Fruit fly (Drosophila melanogaster) whole organism, embryonic: ENCODE data around the gene CG3008.

Experiments used
- CG10209 ChIP-seq: fragments of 200-800 bp; sonication (Bioruptor generic); optimal IDR thresholded peaks from 3 replicates; lab custom pipeline; 2017; ENCODE audit warnings: missing biosample characterization, mild to moderate bottlenecking, missing genetic modification characterization, missing genetic modification reagents
- CG10321 ChIP-seq: fragments of 200-800 bp; sonication (Bioruptor generic); IDR thresholded peaks from 2 replicates; pipeline ENCODE4 v1.3.6; 2022; ENCODE audit warnings: missing biosample characterization, missing genetic modification characterization
- CG13624 ChIP-seq: fragments of 200-800 bp; sonication (Bioruptor generic); optimal IDR thresholded peaks from 2 replicates; lab custom pipeline; 2016; ENCODE audit warnings: missing biosample characterization, missing genetic modification characterization
- CG15073 ChIP-seq: fragments of 200-800 bp; sonication (Bioruptor generic); optimal IDR thresholded peaks from 2 replicates; lab custom pipeline; 2016; ENCODE audit warnings: missing biosample characterization, missing genetic modification characterization
- CG15479 ChIP-seq: fragments of 200-800 bp; sonication (Bioruptor generic); optimal IDR thresholded peaks from 3 replicates; lab custom pipeline; 2019; ENCODE audit warnings: missing biosample characterization, mild to moderate bottlenecking, missing genetic modification characterization, moderate library complexity
- CG16815 ChIP-seq: fragments of 200-800 bp; sonication (Bioruptor generic); optimal IDR thresholded peaks from 3 replicates; lab custom pipeline; 2017; ENCODE audit warnings: missing biosample characterization, mild to moderate bottlenecking, missing genetic modification characterization
- CG17829 ChIP-seq: fragments of 200-800 bp; optimal IDR thresholded peaks from 2 replicates; lab custom pipeline; 2019; ENCODE audit warnings: missing biosample characterization, mild to moderate bottlenecking, missing genetic modification characterization, moderate library complexity
- CG1792 ChIP-seq: fragments of 200-800 bp; sonication (Bioruptor generic); optimal IDR thresholded peaks from 2 replicates; lab custom pipeline; 2016; ENCODE audit warnings: missing biosample characterization, missing genetic modification characterization
- CG2678 ChIP-seq: fragments of 200-800 bp; sonication (Bioruptor generic); optimal IDR thresholded peaks from 3 replicates; lab custom pipeline; 2019; ENCODE audit warnings: missing biosample characterization, mild to moderate bottlenecking, missing genetic modification characterization, moderate library complexity
- CG3065 ChIP-seq: fragments of 200-800 bp; sonication (Bioruptor generic); optimal IDR thresholded peaks from 2 replicates; lab custom pipeline; 2016; ENCODE audit warnings: missing biosample characterization, missing genetic modification characterization
- CG31441 ChIP-seq: fragments of 200-800 bp; sonication (Bioruptor generic); IDR thresholded peaks from 2 replicates; pipeline ENCODE4 v1.3.6; 2022; ENCODE audit warnings: missing biosample characterization, missing genetic modification characterization
- CG32767 ChIP-seq: fragments of 200-800 bp; sonication (Bioruptor generic); IDR thresholded peaks from 2 replicates; pipeline ENCODE4 v1.3.6; 2022; ENCODE audit warnings: missing biosample characterization, missing genetic modification characterization
- CG42726 ChIP-seq: fragments of 200-800 bp; sonication (Bioruptor generic); IDR thresholded peaks from 2 replicates; pipeline ENCODE4 v1.3.6; 2022; ENCODE audit warnings: missing biosample characterization, missing genetic modification characterization; ENCODE audit not compliant: partially characterized antibody
- CG6654 ChIP-seq: fragments of 200-800 bp; sonication (Bioruptor generic); optimal IDR thresholded peaks from 2 replicates; lab custom pipeline; 2017; ENCODE audit warnings: missing biosample characterization, mild to moderate bottlenecking, missing genetic modification characterization
- Dad ChIP-seq: fragments of 200-800 bp; sonication (Bioruptor generic); optimal IDR thresholded peaks from 3 replicates; lab custom pipeline; 2016; ENCODE audit warnings: missing biosample characterization, missing genetic modification characterization
- Drgx ChIP-seq: fragments of 200-800 bp; sonication (Bioruptor generic); IDR thresholded peaks from 2 replicates; pipeline ENCODE4 v1.3.6; 2022; ENCODE audit warnings: missing biosample characterization, missing genetic modification characterization
- Gug ChIP-seq: fragments of 200-800 bp; sonication (Bioruptor generic); IDR thresholded peaks from 4 replicates; pipeline ENCODE4 v1.3.6; 2022; ENCODE audit warnings: missing biosample characterization, missing genetic modification characterization
- Hr3 ChIP-seq: fragments of 200-800 bp; sonication (Bioruptor generic); optimal IDR thresholded peaks from 3 replicates; lab custom pipeline; 2016; ENCODE audit warnings: missing biosample characterization, missing genetic modification characterization
- Hsf ChIP-seq: fragments of 200-800 bp; sonication (Bioruptor generic); optimal IDR thresholded peaks from 3 replicates; lab custom pipeline; 2016; ENCODE audit warnings: missing biosample characterization, missing genetic modification characterization
- Med ChIP-seq: fragments of 200-800 bp; sonication (Bioruptor generic); peaks from one replicate; lab custom pipeline; 2016; ENCODE audit warnings: missing biosample characterization, missing genetic modification characterization, mild to moderate bottlenecking, inconsistent platforms, moderate library complexity
- NC2β ChIP-seq: fragments of 200-800 bp; sonication (Bioruptor generic); optimal IDR thresholded peaks from 2 replicates; lab custom pipeline; 2016; ENCODE audit warnings: missing biosample characterization, missing genetic modification characterization
- NFAT ChIP-seq: fragments of 200-800 bp; sonication (Bioruptor generic); IDR thresholded peaks from 2 replicates; pipeline ENCODE4 v1.3.6; 2022; ENCODE audit warnings: missing biosample characterization, missing genetic modification characterization
- Oli ChIP-seq: fragments of 200-800 bp; sonication (Bioruptor generic); optimal IDR thresholded peaks from 2 replicates; lab custom pipeline; 2018; ENCODE audit warnings: missing biosample characterization, mild to moderate bottlenecking, missing genetic modification characterization, moderate library complexity
- Pdp1 ChIP-seq, 2 experiments: fragments of 200-800 bp; sonication (Bioruptor generic); optimal IDR thresholded peaks; 3 replicates each; lab custom pipeline; 2016; ENCODE audit warnings: missing biosample characterization in 2 of 2, missing genetic modification characterization in 2 of 2, mild to moderate bottlenecking in 1 of 2, moderate library complexity in 1 of 2
- Stat92E ChIP-seq, 3 experiments: fragments of >200 bp in 2 of 3; fragments of 200-800 bp in 1 of 3; sonication (Bioruptor generic) in 1 of 3; optimal IDR thresholded peaks; 2 replicates each; lab custom pipeline; 2017 to 2019; ENCODE audit warnings: missing biosample characterization in 3 of 3, missing genetic modification characterization in 3 of 3, mild to moderate bottlenecking in 1 of 3, moderate library complexity in 1 of 3
- Usf ChIP-seq: fragments of 200-800 bp; sonication (Bioruptor generic); optimal IDR thresholded peaks from 2 replicates; lab custom pipeline; 2017; ENCODE audit warnings: missing genotype, missing biosample characterization, missing genetic modification characterization
- Xbp1 ChIP-seq: fragments of 200-800 bp; sonication (Bioruptor generic); optimal IDR thresholded peaks from 3 replicates; lab custom pipeline; 2016; ENCODE audit warnings: missing biosample characterization, mild to moderate bottlenecking, missing genetic modification characterization
- ase ChIP-seq: fragments of 200-800 bp; sonication (Bioruptor generic); IDR thresholded peaks from 3 replicates; pipeline ENCODE4 v1.3.6; 2022; ENCODE audit warnings: missing biosample characterization, missing genetic modification characterization
- br ChIP-seq: fragments of >200 bp; optimal IDR thresholded peaks from 2 replicates; lab custom pipeline; 2017
- dati ChIP-seq: fragments of 200-800 bp; sonication (Bioruptor generic); IDR thresholded peaks from 2 replicates; pipeline ENCODE4 v1.3.6; 2022; ENCODE audit warnings: missing biosample characterization, missing genetic modification characterization
- dmrt99B ChIP-seq: fragments of 200-800 bp; sonication (Bioruptor generic); optimal IDR thresholded peaks from 2 replicates; lab custom pipeline; 2018; ENCODE audit warnings: missing biosample characterization, mild to moderate bottlenecking, missing genetic modification characterization, moderate library complexity
- ems ChIP-seq: fragments of 200-800 bp; sonication (Bioruptor generic); optimal IDR thresholded peaks from 3 replicates; lab custom pipeline; 2016; ENCODE audit warnings: missing biosample characterization, missing genetic modification characterization
- grau ChIP-seq: fragments of 200-800 bp; optimal IDR thresholded peaks from 3 replicates; lab custom pipeline; 2019; ENCODE audit warnings: missing biosample characterization, mild to moderate bottlenecking, missing genetic modification characterization, moderate library complexity
- gsb-n ChIP-seq: fragments of 200-800 bp; sonication (Bioruptor generic); optimal IDR thresholded peaks from 3 replicates; lab custom pipeline; 2018; ENCODE audit warnings: missing biosample characterization, mild to moderate bottlenecking, missing genetic modification characterization
- h ChIP-seq: fragments of >200 bp; optimal IDR thresholded peaks from 2 replicates; lab custom pipeline; 2017
- jing ChIP-seq: fragments of 200-800 bp; sonication (Bioruptor generic); optimal IDR thresholded peaks from 2 replicates; lab custom pipeline; 2018; ENCODE audit warnings: missing biosample characterization, mild to moderate bottlenecking, missing genetic modification characterization
- kay ChIP-seq: fragments of 200-800 bp; sonication (Bioruptor generic); optimal IDR thresholded peaks from 2 replicates; lab custom pipeline; 2016; ENCODE audit warnings: missing biosample characterization, missing genetic modification characterization
- lab ChIP-seq: fragments of 200-800 bp; sonication (Bioruptor generic); optimal IDR thresholded peaks from 3 replicates; lab custom pipeline; 2017; ENCODE audit warnings: missing biosample characterization, missing genetic modification characterization, mild to moderate bottlenecking, moderate library complexity, missing genetic modification reagents
- lov ChIP-seq, 2 experiments: fragments of 200-800 bp in 1 of 2; fragments of >200 bp in 1 of 2; sonication (Bioruptor generic) in 1 of 2; IDR thresholded peaks in 1 of 2; optimal IDR thresholded peaks in 1 of 2; 2 replicates in 1 of 2; 3 replicates in 1 of 2; pipeline versions ENCODE4 v1.3.6 to Lab custom; 2017 to 2022; ENCODE audit warnings: missing biosample characterization in 1 of 2, missing genetic modification characterization in 1 of 2
- pum ChIP-seq: fragments of 200-800 bp; sonication (Bioruptor generic); optimal IDR thresholded peaks from 2 replicates; lab custom pipeline; 2016; ENCODE audit warnings: missing biosample characterization, missing genetic modification characterization
- row ChIP-seq: fragments of 200-800 bp; sonication (Bioruptor generic); IDR thresholded peaks from 3 replicates; pipeline ENCODE4 v1.3.6; 2022; ENCODE audit warnings: missing biosample characterization, missing genetic modification characterization
- sd ChIP-seq: fragments of 200-800 bp; sonication (Bioruptor generic); optimal IDR thresholded peaks from 3 replicates; lab custom pipeline; 2018; ENCODE audit warnings: missing biosample characterization, mild to moderate bottlenecking, missing genetic modification characterization, moderate library complexity
- sim ChIP-seq: fragments of 200-800 bp; sonication (Bioruptor generic); IDR thresholded peaks from 2 replicates; pipeline ENCODE4 v1.3.6; 2022; ENCODE audit warnings: missing biosample characterization, missing genetic modification characterization
- sisA ChIP-seq: fragments of 200-800 bp; sonication (Bioruptor generic); IDR thresholded peaks from 2 replicates; pipeline ENCODE4 v1.3.6; 2022; ENCODE audit warnings: missing biosample characterization, missing genetic modification characterization
- slbo ChIP-seq: fragments of 200-800 bp; sonication (Bioruptor generic); IDR thresholded peaks from 2 replicates; pipeline ENCODE4 v1.3.6; 2022; ENCODE audit warnings: missing biosample characterization, missing genetic modification characterization
- tgo ChIP-seq: fragments of 200-800 bp; sonication (Bioruptor generic); IDR thresholded peaks from 3 replicates; pipeline ENCODE4 v1.3.6; 2022; ENCODE audit warnings: missing biosample characterization, missing genetic modification characterization
- twi ChIP-seq: fragments of 200-800 bp; optimal IDR thresholded peaks from 2 replicates; lab custom pipeline; 2019; ENCODE audit warnings: missing biosample characterization, mild to moderate bottlenecking, missing genetic modification characterization, moderate library complexity
- wdn ChIP-seq: fragments of 200-800 bp; sonication (Bioruptor generic); IDR thresholded peaks from 2 replicates; pipeline ENCODE4 v1.3.6; 2022; ENCODE audit warnings: missing biosample characterization, missing genetic modification characterization
- zfh2 ChIP-seq: fragments of 200-800 bp; sonication (Bioruptor generic); optimal IDR thresholded peaks from 2 replicates; lab custom pipeline; 2016; ENCODE audit warnings: missing biosample characterization, missing genetic modification characterization

CG3008 gene

dm6 chr2L:4836193-4836592, 46.9 kb upstream of the CG3008 start:
- TF ChIP-seq CG1792 (GFP tag; lab: Kevin White, UChicago): no peak
- TF ChIP-seq CG15479 (GFP tag; lab: Kevin White, UChicago): no peak
- TF ChIP-seq Drgx (GFP tag; lab: Robert Waterston, UW): peak; percentile 29; the same call in 1 of the 2 replicates
- TF ChIP-seq Hr3 (GFP tag; lab: Kevin White, UChicago): no peak
- peak; percentile 6; the same call in 1 of the 4 replicates for TF ChIP-seq Gug (GFP tag; lab: Robert Waterston, UW)
- TF ChIP-seq Med (GFP tag; lab: Kevin White, UChicago): peak; percentile 58
- TF ChIP-seq slbo (GFP tag; lab: Robert Waterston, UW): peak; percentile 22; the same call in 1 of the 2 replicates
- peak; percentile 41; the same call in 2 of the 3 replicates for TF ChIP-seq row (GFP tag; lab: Robert Waterston, UW)
- TF ChIP-seq ems (GFP tag; lab: Kevin White, UChicago): no peak
- TF ChIP-seq grau (tag; lab: Kevin White, UChicago): peak; percentile 49
- TF ChIP-seq CG2678 (tag; lab: Kevin White, UChicago): peak; percentile 3
- peak in 1 of 2 experiments; percentile 14 for TF ChIP-seq Pdp1 (GFP tag; optimal IDR thresholded peaks at IDR 0.05; lab: Kevin White, UChicago)

dm6 chr2L:4837772-4838397, 45.2 kb upstream of the CG3008 start, which contains the start of the genes tank and CG12194:
Gene tank, minus strand, starts transcription at chr2L:4837999.
Gene CG12194, plus strand, starts transcription at chr2L:4838347.
- TF ChIP-seq CG31441 (GFP tag; lab: Robert Waterston, UW) (peak; percentile 97), CG32767 (GFP tag; lab: Robert Waterston, UW) (peak; percentile 99), CG13624 (GFP tag; lab: Kevin White, UChicago) (peak; percentile 99), tgo (GFP tag; lab: Robert Waterston, UW) (peak; percentile 99), sim (GFP tag; lab: Robert Waterston, UW) (peak; percentile 99), h (lab: Kevin White, UChicago) (no peak), CG42726 (GFP tag; lab: Robert Waterston, UW) (peak; percentile 69), Oli (peak; percentile 99), Usf (GFP tag; lab: Kevin White, UChicago) (peak; percentile 96), CG10321 (peak; percentile 89), zfh2 (GFP tag; lab: Kevin White, UChicago) (peak; percentile 99), sisA (peak; percentile 100), ase (GFP tag; lab: Robert Waterston, UW) (peak; percentile 99), kay (GFP tag; lab: Kevin White, UChicago) (peak; percentile 98), sd (tag; lab: Kevin White, UChicago) (peak; percentile 92), NFAT (peak; percentile 99), CG3065 (GFP tag; lab: Kevin White, UChicago) (peak; percentile 99), jing (GFP tag; lab: Kevin White, UChicago) (peak; percentile 99), dati (peak; percentile 99), dmrt99B (tag; lab: Kevin White, UChicago) (peak; percentile 99), CG6654 (peak; percentile 94), CG15073 (peak; percentile 90), gsb-n (peak; percentile 99), CG10209 (GFP tag; lab: Kevin White, UChicago) (peak; percentile 99), Dad (peak; percentile 99), lab (GFP tag; lab: Kevin White, UChicago) (peak; percentile 99), Xbp1 (GFP tag; lab: Kevin White, UChicago) (peak; percentile 100), twi (tag; lab: Kevin White, UChicago) (peak; percentile 91), pum (peak; percentile 99), Stat92E (GFP tag; optimal IDR thresholded peaks at IDR 0.05; lab: Kevin White, UChicago) (peak in 1 of 3 experiments; percentile 81), br (lab: Kevin White, UChicago) (no peak), Hsf (GFP tag; lab: Kevin White, UChicago) (peak; percentile 99), NC2β (GFP tag; lab: Kevin White, UChicago) (peak; percentile 99), CG16815 (GFP tag; lab: Kevin White, UChicago) (peak; percentile 99), lov (optimal IDR thresholded peaks at IDR 0.05; lab: Kevin White, UChicago) (no peak), lov (GFP tag; IDR thresholded peaks at IDR 0.05; lab: Robert Waterston, UW) (peak; percentile 99), wdn (GFP tag; lab: Robert Waterston, UW) (peak; percentile 99), CG17829 (peak; percentile 98)
